Worm (Caenorhabditis elegans) whole organism, early embryonic: ENCODE results near the gene R151.2.

ENCODE experiments used
- B0310.2 ChIP-seq: sonication (generic microtip); optimal IDR thresholded peaks from 2 replicates; lab custom pipeline; 2016; ENCODE audit warnings: mild to moderate bottlenecking, missing genetic modification characterization, missing compliant biosample characterization
- F13C5.2 ChIP-seq: sonication (generic microtip); optimal IDR thresholded peaks from 2 replicates; lab custom pipeline; 2017; ENCODE audit warnings: mild to moderate bottlenecking, missing genetic modification characterization, inconsistent platforms, missing compliant biosample characterization
- aly-1 ChIP-seq: sonication (generic microtip); optimal IDR thresholded peaks from 2 replicates; lab custom pipeline; 2016; ENCODE audit warnings: missing genetic modification characterization, missing compliant biosample characterization
- ama-1 ChIP-seq: fragments of 150-350 bp; optimal IDR thresholded peaks from 2 replicates; lab custom pipeline; 2014
- ceh-13 ChIP-seq: fragments of 200-800 bp; sonication (Bioruptor generic); optimal IDR thresholded peaks from 2 replicates; lab custom pipeline; 2018; ENCODE audit warnings: mild to moderate bottlenecking, missing genetic modification characterization, missing compliant biosample characterization
- ceh-36 ChIP-seq: sonication (generic microtip); optimal IDR thresholded peaks from 2 replicates; lab custom pipeline; 2016; ENCODE audit warnings: missing genetic modification characterization, inconsistent platforms, missing compliant biosample characterization
- ets-7 ChIP-seq: sonication (generic microtip); optimal IDR thresholded peaks from 2 replicates; lab custom pipeline; 2016; ENCODE audit warnings: missing genotype, missing genetic modification characterization, missing compliant biosample characterization
- flt-1 ChIP-seq: fragments of 200-800 bp; sonication (Bioruptor generic); IDR thresholded peaks from 2 replicates; pipeline ENCODE4 v1.3.6; 2022; ENCODE audit warnings: missing genetic modification characterization, missing compliant biosample characterization
- hmbx-1 ChIP-seq: sonication (generic microtip); optimal IDR thresholded peaks from 2 replicates; lab custom pipeline; 2016; ENCODE audit warnings: mild to moderate bottlenecking, missing genetic modification characterization, missing compliant biosample characterization
- hmg-4 ChIP-seq: fragments of 200-800 bp; sonication (Bioruptor generic); optimal IDR thresholded peaks from 2 replicates; lab custom pipeline; 2018; ENCODE audit warnings: mild to moderate bottlenecking, missing genetic modification characterization, missing compliant biosample characterization
- hnd-1 ChIP-seq: sonication (generic microtip); optimal IDR thresholded peaks from 2 replicates; lab custom pipeline; 2016; ENCODE audit warnings: missing genetic modification characterization, missing compliant biosample characterization
- pes-1 ChIP-seq: fragments of 200-800 bp; sonication (Bioruptor generic); IDR thresholded peaks from 2 replicates; pipeline ENCODE4 v1.3.6; 2022; ENCODE audit warnings: missing genetic modification reagents, missing genetic modification characterization, missing compliant biosample characterization
- scrt-1 ChIP-seq: fragments of 200-800 bp; sonication (Bioruptor generic); IDR thresholded peaks from 2 replicates; pipeline ENCODE4 v1.3.6; 2022; ENCODE audit warnings: missing genetic modification characterization, missing compliant biosample characterization
- sea-1 ChIP-seq: fragments of 200-800 bp; sonication (Bioruptor generic); conservative IDR thresholded peaks from 2 replicates; pipeline ENCODE4 v1.3.6; 2022; ENCODE audit warnings: missing genetic modification characterization, missing compliant biosample characterization
- tbx-11 ChIP-seq: fragments of 200-800 bp; sonication (Bioruptor generic); IDR thresholded peaks from 2 replicates; pipeline ENCODE4 v1.3.6; 2022; ENCODE audit warnings: missing genetic modification characterization, missing compliant biosample characterization
- tbx-37 ChIP-seq: fragments of 200-800 bp; sonication (Bioruptor generic); conservative IDR thresholded peaks from 2 replicates; pipeline ENCODE4 v1.3.6; 2022; ENCODE audit warnings: missing genetic modification reagents, missing genetic modification characterization, missing compliant biosample characterization
- tra-4 ChIP-seq: sonication (generic microtip); optimal IDR thresholded peaks from 2 replicates; lab custom pipeline; 2017; ENCODE audit warnings: missing genetic modification characterization, missing compliant biosample characterization

The R151.2 gene

DNA sequence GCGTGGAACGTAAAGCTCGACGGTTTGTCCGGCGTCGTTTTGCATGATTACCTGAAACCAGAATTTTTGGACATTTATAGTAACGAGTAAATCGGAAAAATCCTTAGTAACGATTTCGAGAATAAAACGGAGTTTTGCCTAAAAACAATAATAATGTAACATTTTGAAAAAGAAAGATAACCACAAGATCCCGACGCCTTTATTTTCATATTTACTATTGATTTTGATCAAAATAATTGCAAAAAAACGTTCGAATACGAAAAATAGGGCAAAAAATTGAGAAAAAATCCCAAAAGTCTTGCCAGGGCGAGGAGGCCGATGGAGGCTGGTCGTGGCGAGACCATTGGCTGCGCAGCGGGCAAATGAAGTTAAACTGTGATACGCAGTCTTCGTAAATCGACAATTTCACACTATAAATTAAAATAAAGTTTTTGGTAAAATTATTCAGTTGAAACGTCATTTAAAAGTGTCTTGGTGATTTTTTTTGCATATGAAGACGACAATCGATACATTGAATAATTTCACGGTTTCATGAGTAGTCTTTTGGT, 20.1 kb upstream of the R151.2 start, which contains the start of gene rps-21:
Gene rps-21 (minus strand): TSS at position 51 of the 548 bp plus-strand sequence.
- TF ChIP-seq aly-1 (tag; lab: Kevin White, UChicago) (no peak), F13C5.2 (tag; lab: Kevin White, UChicago) (peak; percentile 47), pes-1 (GFP tag; lab: Robert Waterston, UW) (0 out of 2 replicates have a peak, but pooled peaks have one; percentile 32), hmbx-1 (tag; lab: Kevin White, UChicago) (no peak), ets-7 (no peak), tra-4 (tag; lab: Kevin White, UChicago) (no peak), hmg-4 (GFP tag; lab: Kevin White, UChicago) (peak; percentile 24), tbx-37 (GFP tag; lab: Robert Waterston, UW) (no peak; the same call in 1 of the 2 replicates), flt-1 (GFP tag; lab: Robert Waterston, UW) (no peak)

DNA sequence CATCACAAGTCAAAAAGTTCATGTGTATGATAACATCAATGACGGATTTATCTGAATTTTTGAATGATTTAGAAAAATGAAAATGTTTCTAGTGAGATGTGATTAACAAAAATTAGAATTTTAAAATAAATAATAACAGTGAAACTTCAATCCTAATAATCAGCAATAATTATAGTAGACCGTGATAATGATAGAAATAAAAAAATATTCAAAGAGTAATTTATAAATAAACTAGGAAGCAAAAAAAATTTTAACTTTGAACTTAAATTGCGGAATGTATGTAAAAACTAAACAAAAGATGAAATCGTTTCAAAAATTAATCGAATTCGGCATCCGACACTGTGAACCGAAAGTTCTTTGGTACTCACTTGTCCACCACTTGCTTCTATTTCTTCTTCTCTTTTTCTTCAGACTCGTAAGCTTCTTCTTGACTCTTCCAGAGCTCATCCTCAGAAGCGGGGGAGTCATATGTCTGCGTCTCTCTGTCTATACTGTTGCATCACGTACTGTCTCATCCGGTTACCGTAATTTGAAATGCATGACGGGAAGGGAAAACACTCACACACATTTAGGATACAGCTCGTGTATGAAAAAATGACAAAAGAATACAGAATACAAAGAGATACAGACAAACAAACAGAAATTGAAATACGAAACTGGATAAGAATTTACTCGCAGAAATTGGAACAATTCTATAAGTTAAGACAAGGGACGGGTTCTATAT, 16.7 kb upstream of the R151.2 start, which contains the start of gene mec-14:
Gene mec-14 (minus strand): TSS at position 51 of the 724 bp plus-strand sequence.
- no peak for TF ChIP-seq flt-1 (GFP tag; lab: Robert Waterston, UW)
- no peak for TF ChIP-seq ceh-36 (tag; lab: Kevin White, UChicago)
- no peak for TF ChIP-seq ceh-13 (GFP tag; lab: Kevin White, UChicago)
- no peak for TF ChIP-seq F13C5.2 (tag; lab: Kevin White, UChicago)
- TF ChIP-seq B0310.2 (tag; lab: Kevin White, UChicago) = no peak
- TF ChIP-seq ets-7 = no peak
- no peak for TF ChIP-seq aly-1 (tag; lab: Kevin White, UChicago)
- TF ChIP-seq tra-4 (tag; lab: Kevin White, UChicago) = no peak
- TF ChIP-seq tbx-37 (GFP tag; lab: Robert Waterston, UW) = no peak

DNA sequence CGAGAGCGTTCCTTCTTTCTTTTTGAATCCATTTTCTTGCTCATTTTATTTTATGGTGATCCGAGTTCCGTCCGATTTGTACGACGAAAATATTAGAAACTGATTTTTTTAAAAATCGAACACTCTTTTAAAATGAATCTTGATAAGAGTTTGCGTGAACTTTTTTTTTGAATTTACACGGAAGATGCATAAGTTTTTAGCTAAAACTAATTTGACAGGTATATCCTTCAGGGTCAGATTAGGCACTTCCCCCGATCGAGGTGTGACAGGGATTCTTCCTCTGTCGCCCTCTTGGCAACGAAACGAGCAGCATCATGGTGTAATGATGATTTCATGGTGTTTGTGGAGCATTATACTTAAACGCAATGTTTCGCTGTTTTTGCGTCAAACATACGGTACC, 14.4 kb upstream of the R151.2 start, which contains the start of gene F37C12.18:
Gene F37C12.18 (minus strand): TSS at position 101 of the 400 bp plus-strand sequence.
- no peak for TF ChIP-seq scrt-1 (GFP tag; lab: Robert Waterston, UW)
- TF ChIP-seq ets-7 = no peak
- no peak for TF ChIP-seq F13C5.2 (tag; lab: Kevin White, UChicago)
- TF ChIP-seq hmg-4 (GFP tag; lab: Kevin White, UChicago) = no peak

DNA sequence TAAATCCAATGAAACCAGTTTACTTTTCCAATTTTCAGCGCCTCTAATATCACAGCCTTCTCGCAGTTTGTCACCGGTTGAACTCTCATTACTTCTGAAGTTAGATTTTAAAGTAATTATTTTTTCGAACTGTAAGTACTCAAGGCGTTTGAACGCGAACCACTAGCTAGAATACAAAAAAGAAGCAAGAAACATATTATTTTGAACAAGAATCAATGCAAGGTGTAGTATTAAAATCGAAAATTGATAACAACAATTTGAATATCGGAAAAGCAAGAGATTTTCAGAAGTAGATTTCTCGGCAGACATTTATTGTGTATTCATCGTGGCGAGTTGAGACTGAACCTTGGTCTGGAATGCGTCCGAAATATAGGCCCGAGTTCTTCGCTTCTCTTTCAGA, 11.8 kb upstream of the R151.2 start, which contains the start of gene exos-9:
Gene exos-9 (minus strand): TSS at position 101 of the 400 bp plus-strand sequence.
- TF ChIP-seq ama-1 (lab: Kevin White, UChicago) = no peak
- no peak for TF ChIP-seq aly-1 (tag; lab: Kevin White, UChicago)
- TF ChIP-seq tbx-11 (GFP tag; lab: Robert Waterston, UW) = no peak
- no peak for TF ChIP-seq hmbx-1 (tag; lab: Kevin White, UChicago)

DNA sequence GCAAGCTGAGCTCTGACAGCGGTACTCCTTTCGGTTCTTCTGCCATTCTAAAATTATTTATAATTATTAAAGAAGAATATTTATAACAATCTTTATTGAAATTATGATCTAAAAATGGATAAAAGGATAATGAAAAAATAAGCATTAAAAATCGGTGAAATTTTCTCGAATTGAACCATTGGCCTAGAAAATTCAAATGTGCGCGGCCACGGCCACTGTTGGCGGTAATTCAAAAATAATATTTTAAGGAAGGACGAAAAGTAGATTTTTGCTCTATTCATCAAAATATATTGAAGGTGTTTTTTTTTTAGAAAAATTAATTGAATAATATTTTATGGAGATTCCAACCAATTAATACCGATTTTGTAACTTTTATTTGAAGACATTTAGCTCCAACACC, 10.9 kb upstream of the R151.2 start, which contains the start of gene pfd-5:
Gene pfd-5 (minus strand): TSS at position 47 of the 400 bp plus-strand sequence.
- TF ChIP-seq F13C5.2 (tag; lab: Kevin White, UChicago) = peak; percentile 35
- TF ChIP-seq pes-1 (GFP tag; lab: Robert Waterston, UW) = peak; percentile 77
- no peak for TF ChIP-seq tbx-11 (GFP tag; lab: Robert Waterston, UW)
- no peak for TF ChIP-seq ceh-36 (tag; lab: Kevin White, UChicago)
- no peak for TF ChIP-seq hmg-4 (GFP tag; lab: Kevin White, UChicago)
- no peak for TF ChIP-seq aly-1 (tag; lab: Kevin White, UChicago)
- no peak for TF ChIP-seq ets-7
- no peak for TF ChIP-seq flt-1 (GFP tag; lab: Robert Waterston, UW)
- TF ChIP-seq hmbx-1 (tag; lab: Kevin White, UChicago) = peak; percentile 0
- TF ChIP-seq tra-4 (tag; lab: Kevin White, UChicago) = no peak
- no peak for TF ChIP-seq scrt-1 (GFP tag; lab: Robert Waterston, UW)
- peak; percentile 95 for TF ChIP-seq tbx-37 (GFP tag; lab: Robert Waterston, UW)
- 0 out of 2 replicates have a peak, but pooled peaks have one; percentile 11 for TF ChIP-seq sea-1 (GFP tag; lab: Robert Waterston, UW)
- TF ChIP-seq ama-1 (lab: Kevin White, UChicago) = no peak
- no peak for TF ChIP-seq B0310.2 (tag; lab: Kevin White, UChicago)
- TF ChIP-seq hnd-1 (tag; lab: Kevin White, UChicago) = no peak
- no peak for TF ChIP-seq ceh-13 (GFP tag; lab: Kevin White, UChicago)

DNA sequence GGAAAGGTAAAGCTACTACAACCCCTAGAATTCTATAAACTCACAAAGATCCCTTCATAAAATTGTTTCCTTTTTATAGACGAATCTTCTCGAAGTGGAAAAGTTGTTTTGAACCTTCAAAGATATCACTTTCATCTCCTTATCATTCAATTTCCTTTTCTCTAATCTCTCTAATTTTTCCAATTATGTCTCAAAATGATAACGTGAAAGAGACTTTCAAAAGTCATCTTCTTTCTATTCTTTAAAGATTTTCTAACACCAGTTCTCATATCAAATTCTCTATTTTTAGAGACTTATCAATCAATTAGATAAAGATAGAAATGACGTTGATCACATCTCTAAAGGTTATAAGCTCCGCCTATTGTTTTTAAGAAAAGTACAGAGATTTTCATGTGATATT, 10.3 kb upstream of the R151.2 start:
- TF ChIP-seq tbx-11 (GFP tag; lab: Robert Waterston, UW) (no peak), flt-1 (GFP tag; lab: Robert Waterston, UW) (no peak), hmbx-1 (tag; lab: Kevin White, UChicago) (no peak), ceh-36 (tag; lab: Kevin White, UChicago) (no peak), tra-4 (tag; lab: Kevin White, UChicago) (no peak), aly-1 (tag; lab: Kevin White, UChicago) (no peak), sea-1 (GFP tag; lab: Robert Waterston, UW) (no peak), ets-7 (no peak), hmg-4 (GFP tag; lab: Kevin White, UChicago) (no peak), tbx-37 (GFP tag; lab: Robert Waterston, UW) (no peak), F13C5.2 (tag; lab: Kevin White, UChicago) (no peak)
